Fruit fly (Drosophila melanogaster) whole organism, embryonic: Measurements from ENCODE around the gene CG14835.

Experiments used
- Adf1 ChIP-seq: fragments of 200-800 bp; sonication (Bioruptor generic); IDR thresholded peaks from 2 replicates; pipeline ENCODE4 v1.3.6; 2022; ENCODE audit warnings: missing biosample characterization, missing genetic modification characterization
- Antp ChIP-seq: fragments of 200-800 bp; sonication (Bioruptor generic); optimal IDR thresholded peaks from 3 replicates; lab custom pipeline; 2016; ENCODE audit warnings: missing biosample characterization, missing genetic modification characterization
- CG10209 ChIP-seq: fragments of 200-800 bp; sonication (Bioruptor generic); optimal IDR thresholded peaks from 3 replicates; lab custom pipeline; 2017; ENCODE audit warnings: missing biosample characterization, mild to moderate bottlenecking, missing genetic modification characterization, missing genetic modification reagents
- CG1024 ChIP-seq: fragments of 200-800 bp; sonication (Bioruptor generic); IDR thresholded peaks from 2 replicates; pipeline ENCODE4 v1.3.6; 2022; ENCODE audit warnings: missing biosample characterization, missing genetic modification characterization
- CG11093 ChIP-seq: fragments of 200-800 bp; sonication (Bioruptor generic); IDR thresholded peaks from 3 replicates; pipeline ENCODE4 v1.3.6; 2022; ENCODE audit warnings: missing biosample characterization, missing genetic modification characterization
- CG11723 ChIP-seq: fragments of 200-800 bp; sonication (Bioruptor generic); optimal IDR thresholded peaks from 2 replicates; lab custom pipeline; 2017; ENCODE audit warnings: missing biosample characterization, mild to moderate bottlenecking, missing genetic modification characterization
- CG13424 ChIP-seq: fragments of 200-800 bp; sonication (Bioruptor generic); optimal IDR thresholded peaks from 2 replicates; lab custom pipeline; 2019; ENCODE audit warnings: missing biosample characterization, mild to moderate bottlenecking, missing genetic modification characterization, moderate library complexity
- CG16815 ChIP-seq: fragments of 200-800 bp; sonication (Bioruptor generic); optimal IDR thresholded peaks from 3 replicates; lab custom pipeline; 2017; ENCODE audit warnings: missing biosample characterization, mild to moderate bottlenecking, missing genetic modification characterization
- CG2678 ChIP-seq: fragments of 200-800 bp; sonication (Bioruptor generic); optimal IDR thresholded peaks from 3 replicates; lab custom pipeline; 2019; ENCODE audit warnings: missing biosample characterization, mild to moderate bottlenecking, missing genetic modification characterization, moderate library complexity
- CG30403 ChIP-seq: fragments of 200-800 bp; sonication (Bioruptor generic); optimal IDR thresholded peaks from 3 replicates; lab custom pipeline; 2016; ENCODE audit warnings: missing biosample characterization, missing genetic modification characterization
- CG3065 ChIP-seq: fragments of 200-800 bp; sonication (Bioruptor generic); optimal IDR thresholded peaks from 2 replicates; lab custom pipeline; 2016; ENCODE audit warnings: missing biosample characterization, missing genetic modification characterization
- CG4282 ChIP-seq: fragments of 200-800 bp; sonication (Bioruptor generic); optimal IDR thresholded peaks from 2 replicates; lab custom pipeline; 2016; ENCODE audit warnings: missing biosample characterization, missing genetic modification characterization
- CG8290 ChIP-seq, 3 experiments: fragments of 200-800 bp; sonication (Bioruptor generic); optimal IDR thresholded peaks; 2 replicates each; lab custom pipeline; 2016 to 2019; ENCODE audit warnings: missing biosample characterization in 3 of 3, missing genetic modification characterization in 3 of 3, mild to moderate bottlenecking in 2 of 3, moderate library complexity in 1 of 3
- CG8944 ChIP-seq: fragments of 200-800 bp; sonication (Bioruptor generic); optimal IDR thresholded peaks from 3 replicates; lab custom pipeline; 2016; ENCODE audit warnings: missing biosample characterization, missing genetic modification characterization
- CG9437 ChIP-seq: fragments of 200-800 bp; sonication (Bioruptor generic); optimal IDR thresholded peaks from 2 replicates; lab custom pipeline; 2018; ENCODE audit warnings: missing biosample characterization, mild to moderate bottlenecking, missing genetic modification characterization
- Chrac-16 ChIP-seq: fragments of 200-800 bp; sonication (Bioruptor generic); optimal IDR thresholded peaks from 3 replicates; lab custom pipeline; 2016; ENCODE audit warnings: missing biosample characterization, missing genetic modification characterization
- Dad ChIP-seq: fragments of 200-800 bp; sonication (Bioruptor generic); optimal IDR thresholded peaks from 3 replicates; lab custom pipeline; 2016; ENCODE audit warnings: missing biosample characterization, missing genetic modification characterization
- Dip2 ChIP-seq: fragments of 200-800 bp; sonication (Bioruptor generic); IDR thresholded peaks from 2 replicates; pipeline ENCODE4 v1.3.6; 2022; ENCODE audit warnings: missing biosample characterization, missing genetic modification characterization
- Doc2 ChIP-seq: fragments of 200-800 bp; sonication (Bioruptor generic); IDR thresholded peaks from 2 replicates; pipeline ENCODE4 v1.3.6; 2022; ENCODE audit warnings: missing biosample characterization, missing genetic modification characterization
- Fer3 ChIP-seq: fragments of 200-800 bp; sonication (Bioruptor generic); optimal IDR thresholded peaks from 2 replicates; lab custom pipeline; 2018; ENCODE audit warnings: missing biosample characterization, mild to moderate bottlenecking, missing genetic modification characterization, moderate library complexity
- H15 ChIP-seq: fragments of 200-800 bp; sonication (Bioruptor generic); IDR thresholded peaks from 3 replicates; pipeline ENCODE4 v1.3.6; 2022; ENCODE audit warnings: missing biosample characterization, missing genetic modification characterization
- H2.0 ChIP-seq: fragments of 200-800 bp; sonication (Bioruptor generic); IDR thresholded peaks from 2 replicates; pipeline ENCODE4 v1.3.6; 2022; ENCODE audit warnings: missing biosample characterization, missing genetic modification characterization
- Lhr ChIP-seq: fragments of 200-800 bp; sonication (Bioruptor generic); optimal IDR thresholded peaks from 3 replicates; lab custom pipeline; 2017; ENCODE audit warnings: mild to moderate bottlenecking, missing biosample characterization, missing genetic modification reagents, missing genetic modification characterization
- MBD-R2 ChIP-seq: fragments of 200-800 bp; sonication (Bioruptor generic); IDR thresholded peaks from 2 replicates; pipeline ENCODE4 v1.3.6; 2022; ENCODE audit warnings: missing biosample characterization, missing genetic modification characterization
- MTF-1 ChIP-seq: fragments of 200-800 bp; sonication (Bioruptor generic); optimal IDR thresholded peaks from 2 replicates; lab custom pipeline; 2018; ENCODE audit warnings: missing biosample characterization, mild to moderate bottlenecking, missing genetic modification characterization, borderline replicate concordance
- Med ChIP-seq: fragments of 200-800 bp; sonication (Bioruptor generic); peaks from one replicate; lab custom pipeline; 2016; ENCODE audit warnings: missing biosample characterization, missing genetic modification characterization, mild to moderate bottlenecking, inconsistent platforms, moderate library complexity
- Mes4 ChIP-seq: fragments of 200-800 bp; sonication (Bioruptor generic); optimal IDR thresholded peaks from 2 replicates; lab custom pipeline; 2016; ENCODE audit warnings: missing biosample characterization, missing genetic modification characterization
- NFAT ChIP-seq: fragments of 200-800 bp; sonication (Bioruptor generic); IDR thresholded peaks from 2 replicates; pipeline ENCODE4 v1.3.6; 2022; ENCODE audit warnings: missing biosample characterization, missing genetic modification characterization
- Rx ChIP-seq: fragments of 200-800 bp; sonication (Bioruptor generic); IDR thresholded peaks from 2 replicates; pipeline ENCODE4 v1.3.6; 2022; ENCODE audit warnings: missing biosample characterization, missing genetic modification characterization
- Side ChIP-seq: fragments of 200-800 bp; sonication (Bioruptor generic); optimal IDR thresholded peaks from 2 replicates; lab custom pipeline; 2016; ENCODE audit warnings: missing biosample characterization, missing genetic modification characterization
- Sin3A ChIP-seq: fragments of >200 bp; optimal IDR thresholded peaks from 2 replicates; lab custom pipeline; 2018
- Sry-β ChIP-seq: fragments of 200-800 bp; sonication (Bioruptor generic); optimal IDR thresholded peaks from 2 replicates; lab custom pipeline; 2018; ENCODE audit warnings: missing biosample characterization, mild to moderate bottlenecking, missing genetic modification characterization, moderate library complexity
- Usf ChIP-seq: fragments of 200-800 bp; sonication (Bioruptor generic); optimal IDR thresholded peaks from 2 replicates; lab custom pipeline; 2017; ENCODE audit warnings: missing genotype, missing biosample characterization, missing genetic modification characterization
- Xbp1 ChIP-seq: fragments of 200-800 bp; sonication (Bioruptor generic); optimal IDR thresholded peaks from 3 replicates; lab custom pipeline; 2016; ENCODE audit warnings: missing biosample characterization, mild to moderate bottlenecking, missing genetic modification characterization
- bbx ChIP-seq: fragments of 200-800 bp; sonication (Bioruptor generic); IDR thresholded peaks from 2 replicates; pipeline ENCODE4 v1.3.6; 2022; ENCODE audit warnings: missing biosample characterization, missing genetic modification characterization; ENCODE audit not compliant: partially characterized antibody
- bowl ChIP-seq: fragments of 200-800 bp; sonication (Bioruptor generic); IDR thresholded peaks from 2 replicates; pipeline ENCODE4 v1.3.6; 2022; ENCODE audit warnings: missing biosample characterization, missing genetic modification characterization
- chn ChIP-seq: fragments of 200-800 bp; sonication (Bioruptor generic); optimal IDR thresholded peaks from 2 replicates; lab custom pipeline; 2016; ENCODE audit warnings: missing biosample characterization, missing genetic modification characterization
- dm ChIP-seq: fragments of 200-800 bp; sonication (Bioruptor generic); optimal IDR thresholded peaks from 3 replicates; lab custom pipeline; 2016; ENCODE audit warnings: missing biosample characterization, missing genetic modification characterization
- esg ChIP-seq: fragments of 200-800 bp; sonication (Bioruptor generic); conservative IDR thresholded peaks from 2 replicates; pipeline ENCODE4 v1.3.6; 2022; ENCODE audit warnings: missing biosample characterization, missing genetic modification characterization
- fru ChIP-seq: fragments of >200 bp; optimal IDR thresholded peaks from 2 replicates; lab custom pipeline; 2017
- hth ChIP-seq: fragments of >200 bp; optimal IDR thresholded peaks from 2 replicates; lab custom pipeline; 2017; ENCODE audit warnings: inconsistent platforms
- inv ChIP-seq: fragments of 200-800 bp; sonication (Bioruptor generic); IDR thresholded peaks from 2 replicates; pipeline ENCODE4 v1.3.6; 2022; ENCODE audit warnings: missing biosample characterization, missing genetic modification characterization; ENCODE audit not compliant: partially characterized antibody
- mirr ChIP-seq: fragments of 200-800 bp; sonication (Bioruptor generic); optimal IDR thresholded peaks from 3 replicates; lab custom pipeline; 2018; ENCODE audit warnings: missing biosample characterization, mild to moderate bottlenecking, missing genetic modification characterization
- nerfin-1 ChIP-seq: fragments of 200-800 bp; sonication (Bioruptor generic); optimal IDR thresholded peaks from 3 replicates; lab custom pipeline; 2019; ENCODE audit warnings: missing biosample characterization, mild to moderate bottlenecking, missing genetic modification characterization, moderate library complexity
- pita ChIP-seq: fragments of 200-800 bp; sonication (Bioruptor generic); optimal IDR thresholded peaks from 2 replicates; lab custom pipeline; 2017; ENCODE audit warnings: missing biosample characterization, mild to moderate bottlenecking, missing genetic modification characterization
- so ChIP-seq: fragments of 200-800 bp; sonication (Bioruptor generic); IDR thresholded peaks from 3 replicates; pipeline ENCODE4 v1.3.6; 2022; ENCODE audit warnings: missing biosample characterization, missing genetic modification characterization
- sug ChIP-seq: fragments of 200-800 bp; optimal IDR thresholded peaks from 2 replicates; lab custom pipeline; 2019; ENCODE audit warnings: missing biosample characterization, mild to moderate bottlenecking, missing genetic modification characterization, moderate library complexity
- twi ChIP-seq: fragments of 200-800 bp; optimal IDR thresholded peaks from 2 replicates; lab custom pipeline; 2019; ENCODE audit warnings: missing biosample characterization, mild to moderate bottlenecking, missing genetic modification characterization, moderate library complexity
- usp ChIP-seq: fragments of >200 bp; optimal IDR thresholded peaks from 2 replicates; lab custom pipeline; 2017; ENCODE audit warnings: missing biosample characterization, missing genetic modification characterization
- z ChIP-seq: fragments of 200-800 bp; sonication (Bioruptor generic); IDR thresholded peaks from 3 replicates; pipeline ENCODE4 v1.3.6; 2022; ENCODE audit warnings: missing biosample characterization, missing genetic modification characterization

CG14835 gene

DNA sequence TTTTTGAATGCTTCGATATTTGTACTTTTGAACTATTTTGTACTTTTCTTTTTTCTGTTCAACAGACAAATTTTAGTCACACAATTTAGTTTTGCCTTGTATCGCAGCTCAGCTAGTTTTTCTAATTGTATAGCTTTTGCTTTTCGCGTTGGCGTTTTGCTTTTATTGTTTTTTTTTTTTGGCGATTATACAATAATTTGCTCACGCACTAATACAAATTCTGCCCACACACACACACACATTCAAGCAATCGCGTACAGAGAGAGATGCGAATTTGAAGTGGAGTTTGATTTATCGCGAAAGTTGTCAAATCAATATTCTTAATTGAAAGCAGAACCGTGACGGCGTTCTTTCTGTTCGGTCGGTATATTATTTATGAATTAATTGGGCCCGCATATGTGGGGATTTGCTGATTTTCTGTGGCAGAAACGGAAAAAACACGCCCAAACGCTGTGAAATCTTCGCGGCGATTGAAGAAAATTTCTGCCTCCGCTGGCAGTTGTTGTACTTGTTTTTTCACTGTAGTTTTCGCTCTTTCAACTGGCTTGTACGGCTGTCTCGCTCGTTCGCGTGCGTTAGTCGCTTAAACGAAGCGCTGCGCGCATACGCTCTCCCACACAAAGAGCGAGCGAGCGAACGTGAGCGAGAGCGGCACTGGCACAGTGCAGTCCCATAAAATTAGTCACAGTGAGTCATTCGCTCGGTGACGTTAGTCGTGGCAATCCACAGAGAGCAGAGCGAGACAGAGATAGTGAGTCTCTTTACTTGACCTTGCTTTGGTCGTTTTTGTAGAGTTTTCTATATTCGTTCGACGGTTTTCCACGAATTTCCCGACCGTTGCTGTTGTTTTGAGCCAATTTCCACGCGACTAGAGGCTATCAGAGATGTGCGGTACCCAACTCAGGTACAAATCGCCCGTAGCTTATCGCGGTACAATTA is 2.3 kb downstream of the CG14835 start, which contains the start of gene Rac2 (continued):
- peak; percentile 12 for TF ChIP-seq Side (GFP tag; lab: Kevin White, UChicago)
- TF ChIP-seq Lhr (GFP tag; lab: Kevin White, UChicago), result no peak
- no peak for TF ChIP-seq Fer3 (tag; lab: Kevin White, UChicago)
- TF ChIP-seq CG4282 (GFP tag; lab: Kevin White, UChicago), result no peak
- TF ChIP-seq Sry-β (GFP tag; lab: Kevin White, UChicago), result peak; percentile 86
- no peak for TF ChIP-seq CG11723 (GFP tag; lab: Kevin White, UChicago)
- TF ChIP-seq bbx (GFP tag; lab: Robert Waterston, UW), result peak; percentile 54
- TF ChIP-seq Med (GFP tag; lab: Kevin White, UChicago), result peak; percentile 79
- TF ChIP-seq CG13424 (tag; lab: Kevin White, UChicago), result no peak
- no peak for TF ChIP-seq CG8290 (GFP tag; optimal IDR thresholded peaks at IDR 0.05; lab: Kevin White, UChicago)
- TF ChIP-seq CG8290 (tag; optimal IDR thresholded peaks at IDR 0.05; lab: Kevin White, UChicago), result peak; percentile 10 to 44
- no peak for TF ChIP-seq Usf (GFP tag; lab: Kevin White, UChicago)
- TF ChIP-seq Rx (GFP tag; lab: Robert Waterston, UW), result 0 out of 2 replicates have a peak, but pooled peaks have one; percentile 16
- TF ChIP-seq Dip2 (GFP tag; lab: Robert Waterston, UW), result no peak
- peak; percentile 26 for TF ChIP-seq dm (GFP tag; lab: Kevin White, UChicago)
- TF ChIP-seq pita, result no peak
- peak; percentile 14 for TF ChIP-seq twi (tag; lab: Kevin White, UChicago)
- no peak for TF ChIP-seq MTF-1
- TF ChIP-seq NFAT (GFP tag; lab: Robert Waterston, UW), result no peak
- no peak for TF ChIP-seq H15 (GFP tag; lab: Robert Waterston, UW)
- no peak for TF ChIP-seq hth (lab: Kevin White, UChicago)
- TF ChIP-seq CG8944 (GFP tag; lab: Kevin White, UChicago), result no peak
- TF ChIP-seq Mes4 (GFP tag; lab: Kevin White, UChicago), result no peak
- TF ChIP-seq esg, result no peak
- no peak for TF ChIP-seq Dad (GFP tag; lab: Kevin White, UChicago)
- peak; percentile 57 for TF ChIP-seq chn (GFP tag; lab: Kevin White, UChicago)
- no peak for TF ChIP-seq nerfin-1 (tag; lab: Kevin White, UChicago)
- no peak for TF ChIP-seq usp (GFP tag; lab: Kevin White, UChicago)
- no peak for TF ChIP-seq CG9437 (GFP tag; lab: Kevin White, UChicago)
- peak; percentile 65 for TF ChIP-seq Adf1 (GFP tag; lab: Robert Waterston, UW)
- peak; percentile 48 for TF ChIP-seq mirr
- no peak for TF ChIP-seq fru (lab: Kevin White, UChicago)
- TF ChIP-seq inv (GFP tag; lab: Robert Waterston, UW), result peak; percentile 21; the same call in 1 of the 2 replicates
- no peak for TF ChIP-seq CG1024 (GFP tag; lab: Robert Waterston, UW)
- TF ChIP-seq CG16815 (GFP tag; lab: Kevin White, UChicago), result no peak
- peak; percentile 85 for TF ChIP-seq z (GFP tag; lab: Robert Waterston, UW)
- TF ChIP-seq so (GFP tag; lab: Robert Waterston, UW), result no peak
- TF ChIP-seq Doc2, result no peak
- no peak for TF ChIP-seq H2.0 (GFP tag; lab: Robert Waterston, UW)
- no peak for TF ChIP-seq CG3065 (GFP tag; lab: Kevin White, UChicago)
- no peak for TF ChIP-seq Chrac-16 (GFP tag; lab: Kevin White, UChicago)
- no peak for TF ChIP-seq bowl (GFP tag; lab: Robert Waterston, UW)
- peak; percentile 6 for TF ChIP-seq Xbp1 (GFP tag; lab: Kevin White, UChicago)
- TF ChIP-seq CG11093 (GFP tag; lab: Robert Waterston, UW), result 0 out of 3 replicates have a peak, but pooled peaks have one; percentile 17
- TF ChIP-seq CG2678 (tag; lab: Kevin White, UChicago), result peak; percentile 24
- TF ChIP-seq CG10209 (GFP tag; lab: Kevin White, UChicago), result no peak
- no peak for TF ChIP-seq CG30403 (GFP tag; lab: Kevin White, UChicago)
- no peak for TF ChIP-seq Sin3A (lab: Kevin White, UChicago)
- peak; percentile 54 for TF ChIP-seq sug (tag; lab: Kevin White, UChicago)
- TF ChIP-seq MBD-R2 (GFP tag; lab: Robert Waterston, UW), result 0 out of 2 replicates have a peak, but pooled peaks have one; percentile 21
- no peak for TF ChIP-seq Antp (GFP tag; lab: Kevin White, UChicago)
